Fruit fly (Drosophila melanogaster): Measurements from ENCODE around the gene CG32548.

The CG32548 gene

dm6 chrX:18409938-18410337 is 30.4 kb downstream of the CG32548 start, which contains the start of gene Nt5b:
Nt5b (minus strand) TSS chrX:18410144.
- TF ChIP-seq CG17801 (GFP tag; optimal IDR thresholded peaks at IDR 0.05; ENCODE audit: partially characterized antibody), result no peak

dm6 chrX:18409449-18409848 is 30.9 kb downstream of the CG32548 start:
- TF ChIP-seq CG17801 (GFP tag; optimal IDR thresholded peaks at IDR 0.05; ENCODE audit: partially characterized antibody), result no peak

- TF ChIP-seq CG17801 (GFP tag; optimal IDR thresholded peaks at IDR 0.05; ENCODE audit: partially characterized antibody), result peak; percentile 47
Observed at dm6 chrX:18407394-18407721, 33.0 kb downstream of the CG32548 start.

- TF ChIP-seq CG17801 (GFP tag; optimal IDR thresholded peaks at IDR 0.05; ENCODE audit: partially characterized antibody), result no peak
Observed at dm6 chrX:18406593-18407393, 33.6 kb downstream of the CG32548 start.

dm6 chrX:18405567-18406059 is 34.8 kb downstream of the CG32548 start:
- TF ChIP-seq CG17801 (GFP tag; optimal IDR thresholded peaks at IDR 0.05; ENCODE audit: partially characterized antibody), result no peak

dm6 chrX:18404632-18405238 is 35.6 kb downstream of the CG32548 start:
- TF ChIP-seq CG17801 (GFP tag; optimal IDR thresholded peaks at IDR 0.05; ENCODE audit: partially characterized antibody), result no peak

dm6 chrX:18404150-18404631 is 36.2 kb downstream of the CG32548 start:
- no peak for TF ChIP-seq CG17801 (GFP tag; optimal IDR thresholded peaks at IDR 0.05; ENCODE audit: partially characterized antibody)

- no peak for TF ChIP-seq CG17801 (GFP tag; optimal IDR thresholded peaks at IDR 0.05; ENCODE audit: partially characterized antibody)
Observed at dm6 chrX:18402564-18402963, 37.8 kb downstream of the CG32548 start.

- no peak for TF ChIP-seq CG17801 (GFP tag; optimal IDR thresholded peaks at IDR 0.05; ENCODE audit: partially characterized antibody)
Observed at dm6 chrX:18399965-18400364, 40.4 kb downstream of the CG32548 start, which contains the start of gene CG34328. CG34328 (minus strand) TSS chrX:18400065.

- no peak for TF ChIP-seq CG17801 (GFP tag; optimal IDR thresholded peaks at IDR 0.05; ENCODE audit: partially characterized antibody)
Observed at dm6 chrX:18395157-18395556, 45.2 kb downstream of the CG32548 start.

- no peak for TF ChIP-seq CG17801 (GFP tag; optimal IDR thresholded peaks at IDR 0.05; ENCODE audit: partially characterized antibody)
Observed at dm6 chrX:18386784-18387183, 53.6 kb downstream of the CG32548 start, which contains the start of gene Tsf1. Tsf1 (plus strand) TSS chrX:18387084.

dm6 chrX:18385801-18386200 is 54.6 kb downstream of the CG32548 start:
- no peak for TF ChIP-seq CG17801 (GFP tag; optimal IDR thresholded peaks at IDR 0.05; ENCODE audit: partially characterized antibody)
